Fruit fly (Drosophila melanogaster): ENCODE data around the gene Dnaaf6.

The Dnaaf6 gene

dm6 chr3L:14659954-14660907 lies 24.3 kb upstream of the Dnaaf6 start (continued):
- TF ChIP-seq CG15514 (GFP tag; optimal IDR thresholded peaks at IDR 0.05): no peak
- peak; percentile 24; the same call in 1 of the 2 replicates for TF ChIP-seq seq (GFP tag; IDR thresholded peaks at IDR 0.05)
- no peak for TF ChIP-seq Six4 (GFP tag; optimal IDR thresholded peaks at IDR 0.05)
- no peak for TF ChIP-seq CG9817 (tag; optimal IDR thresholded peaks at IDR 0.05)
- no peak for TF ChIP-seq Fer2 (tag; optimal IDR thresholded peaks at IDR 0.05)
- no peak for TF ChIP-seq GATAe (GFP tag; conservative IDR thresholded peaks at IDR 0.05)
- no peak for TF ChIP-seq p53 (GFP tag; optimal IDR thresholded peaks at IDR 0.05)
- TF ChIP-seq phol (tag; optimal IDR thresholded peaks at IDR 0.05): peak; percentile 35
- TF ChIP-seq CG7745 (tag; optimal IDR thresholded peaks at IDR 0.05): no peak
- TF ChIP-seq CG30403 (GFP tag; optimal IDR thresholded peaks at IDR 0.05): no peak
- TF ChIP-seq Nf-YA (GFP tag; IDR thresholded peaks at IDR 0.05): no peak
- no peak for TF ChIP-seq CG1792 (GFP tag; optimal IDR thresholded peaks at IDR 0.05)
- TF ChIP-seq CG18262 (tag; optimal IDR thresholded peaks at IDR 0.05): peak; percentile 15
- TF ChIP-seq pros (GFP tag; optimal IDR thresholded peaks at IDR 0.05): peak; percentile 82
- no peak for TF ChIP-seq CG3065 (GFP tag; optimal IDR thresholded peaks at IDR 0.05)
- no peak for TF ChIP-seq dpn (GFP tag; optimal IDR thresholded peaks at IDR 0.05)
- no peak for TF ChIP-seq Lhr (GFP tag; optimal IDR thresholded peaks at IDR 0.05)
- peak; percentile 12 for TF ChIP-seq CG11504 (tag; optimal IDR thresholded peaks at IDR 0.05)
- TF ChIP-seq bigmax (GFP tag; optimal IDR thresholded peaks at IDR 0.05): no peak
- no peak for TF ChIP-seq ERR (GFP tag; optimal IDR thresholded peaks at IDR 0.05)
- TF ChIP-seq ara (GFP tag; IDR thresholded peaks at IDR 0.05): no peak
- TF ChIP-seq dmrt99B (tag; optimal IDR thresholded peaks at IDR 0.05): peak; percentile 8
- TF ChIP-seq CG2120 (GFP tag; optimal IDR thresholded peaks at IDR 0.05): no peak
- no peak for TF ChIP-seq sim (GFP tag; IDR thresholded peaks at IDR 0.05)
- no peak for TF ChIP-seq CG17802 (tag; optimal IDR thresholded peaks at IDR 0.05)
- peak; percentile 20 for TF ChIP-seq CG1529 (GFP tag; optimal IDR thresholded peaks at IDR 0.05)
- peak; percentile 19 for TF ChIP-seq gsb-n (tag; optimal IDR thresholded peaks at IDR 0.05)
- TF ChIP-seq sr (GFP tag; IDR thresholded peaks at IDR 0.05): no peak
- TF ChIP-seq al (GFP tag; IDR thresholded peaks at IDR 0.05): no peak
- TF ChIP-seq bcd (GFP tag; optimal IDR thresholded peaks at IDR 0.05): no peak
- no peak for TF ChIP-seq wor (GFP tag; IDR thresholded peaks at IDR 0.05)
- TF ChIP-seq Dip2 (GFP tag; IDR thresholded peaks at IDR 0.05): no peak
- TF ChIP-seq ssp (GFP tag; IDR thresholded peaks at IDR 0.05): no peak
- TF ChIP-seq esg (GFP tag; conservative IDR thresholded peaks at IDR 0.05): no peak
- peak; percentile 10 for TF ChIP-seq ATbp (GFP tag; optimal IDR thresholded peaks at IDR 0.05)
- TF ChIP-seq CG17912 (GFP tag; optimal IDR thresholded peaks at IDR 0.05): no peak
- TF ChIP-seq gem (tag; optimal IDR thresholded peaks at IDR 0.05): peak; percentile 48
- TF ChIP-seq nmo (GFP tag; optimal IDR thresholded peaks at IDR 0.05): peak; percentile 5
- no peak for TF ChIP-seq E2f1 (GFP tag; IDR thresholded peaks at IDR 0.05)
- no peak for TF ChIP-seq fd102C (GFP tag; optimal IDR thresholded peaks at IDR 0.05)
- TF ChIP-seq Trl (optimal IDR thresholded peaks at IDR 0.05): peak; percentile 42 to 59
- TF ChIP-seq Trl (GFP tag; optimal IDR thresholded peaks at IDR 0.05): no peak
- TF ChIP-seq Hey (tag; optimal IDR thresholded peaks at IDR 0.05): no peak
- TF ChIP-seq CG12299 (tag; optimal IDR thresholded peaks at IDR 0.05): no peak
- no peak for TF ChIP-seq inv (GFP tag; IDR thresholded peaks at IDR 0.05; ENCODE audit: partially characterized antibody)
- TF ChIP-seq CG12391 (tag; optimal IDR thresholded peaks at IDR 0.05): peak; percentile 14
- no peak for TF ChIP-seq NFAT (GFP tag; IDR thresholded peaks at IDR 0.05)
- TF ChIP-seq hkb (optimal IDR thresholded peaks at IDR 0.05): no peak
- TF ChIP-seq hkb (GFP tag; IDR thresholded peaks at IDR 0.05): no peak
- TF ChIP-seq pb (GFP tag; optimal IDR thresholded peaks at IDR 0.05): no peak
